Worm (Caenorhabditis elegans) whole organism, young adult: ENCODE measurements around the gene cest-6.

Experiments used
- B0261.1 ChIP-seq: sonication (generic microtip); optimal IDR thresholded peaks from 2 replicates; lab custom pipeline; 2016; ENCODE audit warnings: mild to moderate bottlenecking, missing genetic modification characterization, moderate library complexity, missing compliant biosample characterization
- C06A6.2 ChIP-seq: fragments of 200-800 bp; sonication (Bioruptor generic); conservative IDR thresholded peaks from 2 replicates; pipeline ENCODE4 v1.3.6; 2022; ENCODE audit warnings: missing genetic modification characterization, missing compliant biosample characterization
- D2030.7 ChIP-seq: fragments of 200-800 bp; sonication (Bioruptor generic); IDR thresholded peaks from 2 replicates; pipeline ENCODE4 v1.3.6; 2022; ENCODE audit warnings: missing genetic modification reagents, missing genetic modification characterization, missing compliant biosample characterization
- F33H1.4 ChIP-seq: fragments of 200-800 bp; sonication (Bioruptor generic); IDR thresholded peaks from 2 replicates; pipeline ENCODE4 v1.3.6; 2022; ENCODE audit warnings: missing genetic modification reagents, missing genetic modification characterization, missing compliant biosample characterization
- F55B11.4 ChIP-seq: sonication (generic microtip); optimal IDR thresholded peaks from 2 replicates; lab custom pipeline; 2016; ENCODE audit warnings: missing compliant biosample characterization, missing genetic modification characterization, borderline replicate concordance; ENCODE audit not compliant: insufficient read depth
- K12H6.12 ChIP-seq: fragments of 200-800 bp; sonication (Bioruptor generic); optimal IDR thresholded peaks from 2 replicates; lab custom pipeline; 2018; ENCODE audit warnings: mild to moderate bottlenecking, missing genetic modification characterization, missing compliant biosample characterization
- Y79H2A.3 ChIP-seq: fragments of 200-800 bp; sonication (Bioruptor generic); conservative IDR thresholded peaks from 2 replicates; pipeline ENCODE4 v1.3.6; 2022; ENCODE audit warnings: missing genetic modification reagents, missing genetic modification characterization, missing compliant biosample characterization
- ZK185.1 ChIP-seq: sonication (generic microtip); optimal IDR thresholded peaks from 2 replicates; lab custom pipeline; 2016; ENCODE audit warnings: mild to moderate bottlenecking, missing genetic modification characterization, missing compliant biosample characterization; ENCODE audit not compliant: poor library complexity, severe bottlenecking
- akir-1 ChIP-seq: fragments of 200-800 bp; sonication (Bioruptor generic); optimal IDR thresholded peaks from 2 replicates; lab custom pipeline; 2018; ENCODE audit warnings: mild to moderate bottlenecking, missing genetic modification characterization, moderate library complexity, missing compliant biosample characterization
- attf-3 ChIP-seq: fragments of 200-800 bp; sonication (Bioruptor generic); conservative IDR thresholded peaks from 2 replicates; pipeline ENCODE4 v1.3.6; 2022; ENCODE audit warnings: missing genetic modification reagents, missing genetic modification characterization, missing compliant biosample characterization
- bed-1 ChIP-seq: fragments of 200-800 bp; sonication (Bioruptor generic); IDR thresholded peaks from 2 replicates; pipeline ENCODE4 v1.3.6; 2022; ENCODE audit warnings: missing genetic modification reagents, missing genetic modification characterization, missing compliant biosample characterization
- ceh-27 ChIP-seq: fragments of 200-800 bp; sonication (Bioruptor generic); optimal IDR thresholded peaks from 2 replicates; lab custom pipeline; 2018; ENCODE audit warnings: mild to moderate bottlenecking, missing genetic modification characterization, moderate library complexity, missing compliant biosample characterization
- ceh-40 ChIP-seq: fragments of 200-800 bp; sonication (Bioruptor generic); IDR thresholded peaks from 2 replicates; pipeline ENCODE4 v1.3.6; 2022; ENCODE audit warnings: missing genetic modification characterization, missing compliant biosample characterization
- dox-1 ChIP-seq: fragments of 200-800 bp; sonication (Bioruptor generic); IDR thresholded peaks from 2 replicates; pipeline ENCODE4 v1.3.6; 2022; ENCODE audit warnings: missing genetic modification reagents, missing genetic modification characterization, missing compliant biosample characterization
- egrh-3 ChIP-seq: fragments of 200-800 bp; sonication (Bioruptor generic); IDR thresholded peaks from 2 replicates; pipeline ENCODE4 v1.3.6; 2022; ENCODE audit warnings: missing genetic modification reagents, missing genetic modification characterization, missing compliant biosample characterization
- hlh-26 ChIP-seq: fragments of 200-800 bp; sonication (Bioruptor generic); conservative IDR thresholded peaks from 2 replicates; pipeline ENCODE4 v1.3.6; 2022; ENCODE audit warnings: missing genetic modification reagents, missing genetic modification characterization, missing compliant biosample characterization
- lag-1 ChIP-seq: fragments of 200-800 bp; sonication (Bioruptor generic); IDR thresholded peaks from 2 replicates; pipeline ENCODE4 v1.3.6; 2022; ENCODE audit warnings: missing genetic modification reagents, missing genetic modification characterization, missing compliant biosample characterization
- lin-26 ChIP-seq: fragments of 200-800 bp; sonication (Bioruptor generic); IDR thresholded peaks from 2 replicates; pipeline ENCODE4 v1.3.6; 2022; ENCODE audit warnings: missing genetic modification reagents, missing genetic modification characterization, missing compliant biosample characterization
- lin-40 ChIP-seq: sonication (generic microtip); optimal IDR thresholded peaks from 2 replicates; lab custom pipeline; 2016; ENCODE audit warnings: missing genetic modification characterization, mild to moderate bottlenecking, missing compliant biosample characterization, missing genotype, missing genetic modification reagents
- lir-1 ChIP-seq: fragments of 200-800 bp; sonication (Bioruptor generic); conservative IDR thresholded peaks from 2 replicates; pipeline ENCODE4 v1.3.6; 2022; ENCODE audit warnings: missing genetic modification reagents, missing genetic modification characterization, missing compliant biosample characterization
- lsl-1 ChIP-seq: fragments of 200-800 bp; sonication (Bioruptor generic); optimal IDR thresholded peaks from 2 replicates; lab custom pipeline; 2018; ENCODE audit warnings: mild to moderate bottlenecking, missing genetic modification characterization, moderate library complexity, missing compliant biosample characterization
- lsy-27 ChIP-seq: sonication (generic microtip); optimal IDR thresholded peaks from 2 replicates; lab custom pipeline; 2017; ENCODE audit warnings: missing genetic modification characterization, mild to moderate bottlenecking, missing compliant biosample characterization, antibody characterized with exemption, missing genotype, borderline replicate concordance; ENCODE audit not compliant: insufficient read depth
- madf-6 ChIP-seq: fragments of 200-800 bp; sonication (Bioruptor generic); IDR thresholded peaks from 2 replicates; pipeline ENCODE4 v1.3.6; 2022; ENCODE audit warnings: missing genetic modification reagents, missing genetic modification characterization, missing compliant biosample characterization
- madf-8 ChIP-seq: fragments of 200-800 bp; sonication (Bioruptor generic); conservative IDR thresholded peaks from 2 replicates; pipeline ENCODE4 v1.3.6; 2022; ENCODE audit warnings: missing genetic modification reagents, missing genetic modification characterization, missing compliant biosample characterization
- nfya-2 ChIP-seq: fragments of 200-800 bp; sonication (Bioruptor generic); IDR thresholded peaks from 2 replicates; pipeline ENCODE4 v1.3.6; 2022; ENCODE audit warnings: missing genetic modification reagents, missing genetic modification characterization, missing compliant biosample characterization
- nfyb-1 ChIP-seq: fragments of 200-800 bp; sonication (Bioruptor generic); IDR thresholded peaks from 2 replicates; pipeline ENCODE4 v1.3.6; 2022; ENCODE audit warnings: missing genetic modification reagents, missing genetic modification characterization, missing compliant biosample characterization
- nhr-179 ChIP-seq: sonication (generic microtip); optimal IDR thresholded peaks from 2 replicates; lab custom pipeline; 2016; ENCODE audit warnings: mild to moderate bottlenecking, missing genetic modification characterization, missing compliant biosample characterization
- nhr-80 ChIP-seq: sonication (generic microtip); optimal IDR thresholded peaks from 2 replicates; lab custom pipeline; 2016; ENCODE audit warnings: missing genetic modification characterization, missing compliant biosample characterization
- rec-8 ChIP-seq, 2 experiments: sonication (generic microtip); optimal IDR thresholded peaks; 2 replicates each; lab custom pipeline; 2016; ENCODE audit warnings: mild to moderate bottlenecking in 2 of 2, missing genetic modification characterization in 2 of 2, missing genetic modification reagents in 2 of 2, missing genotype in 2 of 2, missing biosample characterization in 1 of 2, missing compliant biosample characterization in 1 of 2, moderate library complexity in 1 of 2
- rpc-1 ChIP-seq, 2 experiments: fragments of 150-350 bp in 1 of 2; sonication (generic microtip) in 1 of 2; optimal IDR thresholded peaks; 2 replicates each; lab custom pipeline; 2014 to 2018; ENCODE audit warnings: missing biosample characterization in 1 of 2, missing genetic modification characterization in 1 of 2, missing genetic modification reagents in 1 of 2, missing genotype in 1 of 2
- sdz-38 ChIP-seq: sonication (generic microtip); optimal IDR thresholded peaks from 2 replicates; lab custom pipeline; 2016; ENCODE audit warnings: missing genotype, missing genetic modification characterization, missing compliant biosample characterization
- snpc-1.3 ChIP-seq: sonication (generic microtip); optimal IDR thresholded peaks from 2 replicates; lab custom pipeline; 2017; ENCODE audit warnings: missing genetic modification characterization, mild to moderate bottlenecking, missing compliant biosample characterization, antibody characterized with exemption, moderate library complexity, missing genotype, missing genetic modification reagents; ENCODE audit not compliant: insufficient read depth
- snpc-3.4 ChIP-seq: sonication (generic microtip); optimal IDR thresholded peaks from 2 replicates; lab custom pipeline; 2017; ENCODE audit warnings: missing genetic modification characterization, mild to moderate bottlenecking, missing compliant biosample characterization, antibody characterized with exemption, moderate library complexity, missing genotype, missing genetic modification reagents
- somi-1 ChIP-seq: fragments of 200-800 bp; sonication (Bioruptor generic); optimal IDR thresholded peaks from 2 replicates; lab custom pipeline; 2018; ENCODE audit warnings: mild to moderate bottlenecking, missing genetic modification characterization, missing compliant biosample characterization
- tbp1 ChIP-seq: fragments of 200-800 bp; sonication (Bioruptor generic); optimal IDR thresholded peaks from 2 replicates; lab custom pipeline; 2018; ENCODE audit warnings: mild to moderate bottlenecking, missing genetic modification characterization, missing compliant biosample characterization
- unc-62 ChIP-seq: fragments of 150-350 bp; optimal IDR thresholded peaks from 2 replicates; lab custom pipeline; 2014; ENCODE audit warnings: missing biosample characterization, missing genetic modification reagents, missing genetic modification characterization

Gene cest-6

DNA sequence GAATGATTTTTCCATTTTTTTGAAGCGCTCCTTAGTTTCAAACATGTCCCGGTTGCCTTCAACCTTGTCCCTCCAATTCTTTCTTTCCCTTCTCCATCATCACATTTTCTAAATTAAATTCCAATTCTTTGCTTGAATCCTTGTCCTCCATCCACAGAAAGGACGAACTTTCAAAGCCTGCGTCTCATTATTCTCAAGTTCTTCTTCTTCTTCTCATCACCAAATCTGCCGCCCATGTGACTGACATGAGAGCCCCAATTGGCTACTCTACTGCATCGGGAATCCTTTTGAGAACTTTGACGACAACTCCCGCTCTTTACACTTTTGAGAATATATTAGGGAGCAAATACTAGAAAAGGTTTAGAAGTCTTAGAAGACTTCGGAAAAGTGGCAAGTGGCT lies 28.4 kb upstream of the cest-6 start:
- TF ChIP-seq K12H6.12 (tag; lab: Kevin White, UChicago) (no peak), Y79H2A.3 (GFP tag; lab: Robert Waterston, UW) (no peak), unc-62 (GFP tag; lab: Kevin White, UChicago) (no peak), rec-8 (tag; optimal IDR thresholded peaks at IDR 0.05; lab: Kevin White, UChicago) (no peak), snpc-1.3 (tag; lab: Kevin White, UChicago) (no peak), nfyb-1 (GFP tag; lab: Robert Waterston, UW) (no peak), B0261.1 (tag; lab: Kevin White, UChicago) (no peak), lsy-27 (no peak), somi-1 (no peak), madf-6 (no peak), hlh-26 (no peak), madf-8 (GFP tag; lab: Robert Waterston, UW) (no peak), D2030.7 (no peak)

DNA sequence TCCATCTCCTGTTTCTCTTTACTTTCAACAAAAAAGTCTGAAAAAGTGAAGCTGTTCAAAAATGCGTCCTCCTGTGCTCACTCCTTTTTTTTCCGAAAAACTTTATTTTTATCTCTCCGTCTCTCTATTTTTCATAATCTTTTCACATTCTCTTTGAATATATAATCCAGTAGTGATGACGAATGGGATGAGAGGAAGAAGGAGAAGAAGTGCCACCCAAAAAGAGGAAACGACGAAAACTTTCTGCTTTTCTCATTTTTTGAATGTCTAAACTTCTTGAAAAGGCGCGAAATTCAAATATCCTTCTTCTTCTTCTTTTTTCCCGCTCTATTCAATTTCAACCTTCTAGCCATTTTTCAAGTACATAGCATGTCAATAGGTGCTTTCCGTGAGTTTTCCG lies 26.4 kb upstream of the cest-6 start:
- TF ChIP-seq F55B11.4 (no peak), nhr-179 (no peak), C06A6.2 (GFP tag; lab: Robert Waterston, UW) (no peak), ceh-27 (no peak), egrh-3 (GFP tag; lab: Robert Waterston, UW) (no peak), nfya-2 (GFP tag; lab: Robert Waterston, UW) (no peak), snpc-3.4 (tag; lab: Kevin White, UChicago) (no peak), nhr-80 (tag; lab: Kevin White, UChicago) (no peak), rec-8 (tag; optimal IDR thresholded peaks at IDR 0.05; lab: Kevin White, UChicago) (no peak), bed-1 (GFP tag; lab: Robert Waterston, UW) (no peak), dox-1 (no peak), ZK185.1 (tag; lab: Kevin White, UChicago) (no peak), lin-26 (GFP tag; lab: Robert Waterston, UW) (no peak), lir-1 (GFP tag; lab: Robert Waterston, UW) (no peak), lin-40 (no peak), Y79H2A.3 (GFP tag; lab: Robert Waterston, UW) (no peak), lsl-1 (GFP tag; lab: Kevin White, UChicago) (no peak), attf-3 (no peak)

DNA sequence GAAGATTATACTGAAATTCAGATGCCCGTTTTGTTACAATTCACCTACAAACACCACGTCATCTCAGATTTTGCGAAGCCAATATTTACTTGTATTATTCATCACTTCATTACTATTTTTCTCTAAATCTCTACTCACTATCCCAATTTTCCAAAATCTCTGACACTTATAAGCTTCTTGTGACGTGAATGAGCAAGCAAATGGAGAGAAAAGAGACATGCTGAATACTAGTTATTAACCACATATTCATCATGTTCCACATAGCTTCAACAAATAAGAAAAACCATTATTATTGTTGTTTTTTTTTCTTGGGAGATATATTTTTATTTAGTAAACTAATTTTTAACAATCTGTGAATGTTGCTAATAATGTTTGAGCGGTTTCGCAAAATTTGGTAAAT lies 22.9 kb upstream of the cest-6 start:
- TF ChIP-seq tbp1 (GFP tag; lab: Kevin White, UChicago) (no peak), lir-1 (GFP tag; lab: Robert Waterston, UW) (no peak), lag-1 (GFP tag; lab: Robert Waterston, UW) (no peak), ceh-40 (GFP tag; lab: Robert Waterston, UW) (no peak), akir-1 (GFP tag; lab: Kevin White, UChicago) (no peak)

DNA sequence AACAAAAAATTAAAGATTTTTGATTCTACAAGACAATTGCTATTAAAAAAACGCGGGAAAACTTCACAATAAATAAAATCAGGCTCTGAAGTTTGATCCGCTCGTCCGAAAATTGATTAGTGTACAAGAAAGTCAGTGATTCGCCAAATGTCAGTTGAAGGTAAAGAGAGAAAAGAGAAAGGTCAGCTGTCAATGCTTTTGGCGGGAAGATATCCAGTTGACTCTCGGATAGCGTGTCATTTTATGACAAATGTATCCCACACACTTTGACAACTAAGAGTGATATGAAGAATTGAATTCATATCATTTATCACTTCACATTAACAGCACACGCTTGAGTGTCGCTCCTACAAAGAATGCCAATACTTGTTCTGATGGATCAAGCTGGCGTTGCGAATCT lies 18.5 kb upstream of the cest-6 start:
- TF ChIP-seq sdz-38 (tag; lab: Kevin White, UChicago) (no peak), madf-6 (no peak), F33H1.4 (GFP tag; lab: Robert Waterston, UW) (no peak), tbp1 (GFP tag; lab: Kevin White, UChicago) (no peak), rpc-1 (optimal IDR thresholded peaks at IDR 0.05; lab: Kevin White, UChicago) (no peak), rpc-1 (tag; optimal IDR thresholded peaks at IDR 0.05; lab: Kevin White, UChicago) (no peak)
- TF ChIP-seq, all 124 proteins: peak for 0
